Fruit fly (Drosophila melanogaster): Measurements from ENCODE around the gene CG7330.

Gene CG7330

DNA sequence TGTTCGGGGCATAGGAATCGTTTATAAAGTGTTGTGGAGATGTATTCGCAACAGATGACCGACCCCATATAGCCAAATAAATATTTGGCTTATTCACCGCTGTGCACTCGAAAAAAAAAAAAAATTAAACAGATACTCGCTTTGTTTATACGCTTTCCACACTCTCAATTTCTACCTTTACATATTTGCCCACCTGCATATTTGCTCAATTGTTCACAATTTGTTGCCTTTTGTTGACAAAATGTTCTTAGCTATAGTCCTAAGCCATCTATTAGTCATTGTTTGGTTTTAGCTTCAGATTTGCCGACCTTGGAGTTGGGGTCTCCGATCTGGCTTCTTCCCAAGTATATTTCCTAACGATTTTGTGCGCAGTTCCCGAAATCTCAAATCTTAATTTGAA lies 5.8 kb upstream of the CG7330 start:
- peak; percentile 26 for TF ChIP-seq noc (tag; optimal IDR thresholded peaks at IDR 0.05)

dm6 chr3L:18144620-18145019 lies 4.1 kb upstream of the CG7330 start:
- peak; percentile 1 for TF ChIP-seq noc (tag; optimal IDR thresholded peaks at IDR 0.05)

DNA sequence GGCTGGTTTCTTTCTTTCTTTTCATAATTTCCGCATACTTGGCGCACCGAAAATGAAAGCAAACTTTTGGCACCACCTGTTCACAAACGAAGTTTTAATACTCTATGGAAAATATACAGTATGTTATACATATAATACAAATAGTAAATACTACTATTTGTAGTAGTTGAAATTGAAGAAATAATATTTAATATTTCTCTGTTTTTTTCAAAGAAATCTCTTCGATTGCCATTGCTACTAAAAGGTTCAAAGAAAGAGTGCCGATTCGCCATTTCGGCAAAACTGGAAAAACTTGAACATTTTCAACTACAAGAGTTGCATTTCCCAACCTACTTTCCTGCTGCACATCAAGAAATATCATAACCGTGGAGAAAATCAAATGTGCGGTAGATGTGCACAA lies 1.9 kb upstream of the CG7330 start:
- TF ChIP-seq noc (tag; optimal IDR thresholded peaks at IDR 0.05): no peak

- TF ChIP-seq noc (tag; optimal IDR thresholded peaks at IDR 0.05): no peak
Observed at dm6 chr3L:18147596-18147995, 1.1 kb upstream of the CG7330 start.

DNA sequence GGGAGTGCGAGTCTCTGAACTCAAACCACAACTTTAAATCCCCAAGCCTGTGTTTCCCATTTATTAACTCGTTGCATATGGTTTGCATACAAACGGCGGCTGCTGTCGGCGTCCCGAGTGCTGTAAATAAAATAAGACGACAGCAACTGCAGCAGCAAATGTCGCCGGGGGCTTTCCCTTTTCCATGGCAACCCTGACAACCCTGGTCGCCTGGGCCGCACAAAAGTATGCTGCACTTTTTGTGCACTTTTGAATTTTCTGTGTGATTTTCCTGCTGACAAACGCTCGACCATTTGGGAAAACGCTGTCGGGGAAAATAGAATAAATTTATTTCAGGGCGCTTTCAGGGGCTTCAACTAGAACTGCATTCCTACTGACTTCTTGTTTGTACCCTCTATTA lies 5.4 kb downstream of the CG7330 start:
- TF ChIP-seq noc (tag; optimal IDR thresholded peaks at IDR 0.05): no peak

DNA sequence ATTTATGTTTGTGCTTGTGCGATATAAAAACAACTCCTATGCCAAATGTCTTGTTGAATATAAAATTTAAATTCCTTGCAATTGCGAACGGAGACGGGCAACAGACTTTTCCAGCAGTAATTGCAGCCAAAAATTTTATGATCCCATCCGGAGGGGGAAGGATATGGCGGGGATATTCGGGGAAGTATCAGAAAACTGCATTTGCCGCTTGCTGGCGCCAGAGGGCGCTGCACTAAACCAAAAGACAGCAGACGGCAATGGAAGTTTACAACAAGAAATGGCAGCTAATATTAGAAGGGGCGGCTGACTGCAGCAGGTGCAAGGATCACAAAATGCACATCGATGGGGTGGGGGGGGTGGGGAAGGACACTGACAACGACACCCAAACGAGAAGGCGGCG lies 12.5 kb downstream of the CG7330 start:
- TF ChIP-seq noc (tag; optimal IDR thresholded peaks at IDR 0.05): no peak

DNA sequence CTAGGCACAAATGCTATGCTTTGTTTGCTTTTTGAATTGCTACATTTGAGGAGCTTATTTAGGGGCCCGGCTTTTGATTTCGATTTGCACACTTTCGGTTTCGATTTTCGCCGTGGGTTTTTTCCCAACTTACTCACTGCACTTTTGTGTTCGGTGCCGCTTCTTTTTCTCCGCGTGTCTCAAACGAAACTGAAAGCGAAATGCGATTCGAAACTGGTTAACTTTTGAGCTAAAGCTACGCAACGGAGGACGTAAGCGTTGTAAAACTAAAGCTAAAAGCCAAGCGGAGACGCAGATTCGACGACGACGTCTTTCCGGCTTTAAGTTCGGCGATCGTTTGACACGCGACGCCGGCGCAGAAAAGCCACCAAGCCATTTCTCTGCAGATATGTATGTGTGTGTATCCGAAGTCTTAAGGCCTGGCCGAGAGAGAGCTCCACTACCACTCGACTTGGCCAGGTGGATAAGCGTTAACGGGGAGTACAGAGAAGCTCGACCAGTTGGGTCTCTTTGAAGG lies 13.5 kb downstream of the CG7330 start, which contains the start of gene CG13699:
Gene CG13699, minus strand, starts transcription at position 349 of the 517 bp plus-strand sequence.
- no peak for TF ChIP-seq noc (tag; optimal IDR thresholded peaks at IDR 0.05)

DNA sequence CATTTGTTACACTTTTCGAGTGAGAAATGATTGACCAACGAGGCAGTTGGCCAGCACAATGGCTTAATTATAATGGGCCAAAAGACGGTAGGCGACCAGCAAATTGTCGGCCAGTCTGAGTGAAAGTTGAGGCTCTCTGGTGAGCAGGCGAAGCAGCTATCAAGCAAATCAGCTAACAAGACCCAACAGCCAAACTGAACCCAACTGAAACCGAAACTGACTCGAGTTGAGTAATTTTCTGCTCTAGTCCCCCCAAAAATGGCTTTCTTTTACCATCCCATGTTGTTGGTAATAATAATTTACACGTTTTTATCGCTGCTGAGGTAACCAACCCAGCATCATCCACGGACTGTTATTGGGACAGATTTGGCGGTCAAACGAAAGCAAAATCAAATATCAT lies 14.4 kb downstream of the CG7330 start:
- no peak for TF ChIP-seq noc (tag; optimal IDR thresholded peaks at IDR 0.05)

DNA sequence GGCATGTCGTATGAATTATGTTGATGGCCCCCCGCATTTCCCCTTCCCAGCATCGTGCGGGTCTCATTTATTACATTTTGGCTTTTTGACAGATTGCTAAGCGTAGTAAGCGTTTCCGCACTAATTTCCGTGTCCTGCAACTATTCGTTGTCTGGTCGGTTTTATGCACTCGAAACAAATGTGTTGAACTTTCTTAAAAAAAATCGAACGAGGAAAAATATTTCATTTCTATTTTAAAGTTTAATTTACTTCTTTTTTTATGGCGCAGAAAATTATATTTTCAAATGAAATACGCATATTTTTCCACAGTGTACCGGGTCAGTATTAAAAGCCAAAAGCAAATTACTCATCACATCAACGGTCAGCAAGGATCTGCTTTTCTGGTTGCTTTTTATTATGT lies 16.1 kb downstream of the CG7330 start:
- no peak for TF ChIP-seq noc (tag; optimal IDR thresholded peaks at IDR 0.05)

DNA sequence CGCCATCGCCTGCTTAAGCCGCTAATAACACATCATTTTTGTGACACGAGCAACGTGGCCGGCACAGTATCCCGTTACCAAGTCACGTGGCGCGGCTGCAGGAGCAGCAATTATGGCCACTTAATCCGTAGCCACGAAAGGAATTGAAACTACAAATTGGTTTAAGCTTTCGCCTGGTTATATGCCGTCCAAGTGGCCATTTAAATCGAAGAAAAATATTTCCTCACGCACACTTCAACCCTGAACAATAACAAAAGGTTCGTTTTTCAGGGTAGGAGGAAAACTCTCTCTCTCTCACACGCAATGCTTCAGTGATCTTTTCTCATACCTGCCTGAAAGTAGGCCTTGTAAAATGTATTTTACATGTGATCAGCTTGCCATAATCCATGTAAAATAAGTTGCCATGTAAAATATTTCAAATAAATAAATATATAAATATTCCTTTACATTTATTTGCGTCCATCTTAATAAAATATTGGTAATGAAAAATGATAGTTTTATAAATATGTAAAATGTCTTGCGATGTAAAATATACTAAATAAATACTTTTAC lies 18.3 kb downstream of the CG7330 start:
- no peak for TF ChIP-seq noc (tag; optimal IDR thresholded peaks at IDR 0.05)

DNA sequence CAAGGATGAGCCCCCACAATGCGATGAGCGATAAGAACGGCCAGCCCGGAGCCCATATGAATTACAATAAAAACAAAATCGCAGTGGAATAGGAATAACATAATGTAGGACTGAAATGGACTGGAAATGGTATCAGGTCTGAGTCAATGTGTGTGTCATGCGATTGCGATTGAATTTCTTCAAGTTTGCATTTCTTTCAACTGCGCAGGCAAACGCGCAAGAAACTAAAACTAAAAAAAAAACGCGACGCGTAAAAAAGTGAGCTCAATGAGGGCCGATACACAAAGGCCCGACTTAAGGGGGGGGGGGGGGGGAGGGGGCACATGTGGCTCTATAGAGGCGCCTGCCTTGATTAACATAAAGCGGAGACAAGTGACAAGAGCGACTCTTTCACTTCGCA lies 22.4 kb downstream of the CG7330 start:
- TF ChIP-seq noc (tag; optimal IDR thresholded peaks at IDR 0.05): no peak

DNA sequence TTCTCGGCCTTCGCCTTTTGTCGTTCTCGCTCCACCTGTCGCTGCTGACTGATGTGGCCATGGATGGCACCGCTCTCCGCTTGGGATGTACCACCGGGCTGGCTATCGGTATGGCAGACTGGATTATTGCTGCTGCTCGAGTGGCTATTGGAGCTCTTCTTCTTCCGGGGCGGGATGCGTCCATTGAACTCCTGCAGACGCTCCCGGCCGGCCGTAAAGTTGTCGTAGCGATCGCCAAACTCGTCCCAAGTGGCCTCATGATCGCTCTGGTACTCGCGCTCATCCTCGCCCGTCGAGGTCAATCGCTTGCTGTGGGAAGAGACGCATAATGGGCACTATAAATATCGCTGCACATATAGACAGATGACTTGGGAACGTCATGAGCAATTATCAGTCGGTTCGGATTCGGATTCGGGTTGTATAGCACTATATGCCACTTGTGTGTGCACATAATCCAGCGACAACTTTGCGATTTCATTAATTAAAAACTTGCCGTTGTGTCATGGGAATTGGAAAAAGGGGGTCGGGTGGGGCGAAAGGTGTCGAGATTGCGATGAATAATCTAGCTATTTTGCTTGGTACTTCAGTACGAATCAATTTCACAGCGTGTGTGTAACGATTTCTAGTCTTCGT lies 23.5 kb downstream of the CG7330 start:
- TF ChIP-seq noc (tag; optimal IDR thresholded peaks at IDR 0.05): no peak

dm6 chr3L:18173668-18174067 lies 24.9 kb downstream of the CG7330 start:
- no peak for TF ChIP-seq noc (tag; optimal IDR thresholded peaks at IDR 0.05)

dm6 chr3L:18174833-18175232 lies 26.1 kb downstream of the CG7330 start:
- TF ChIP-seq noc (tag; optimal IDR thresholded peaks at IDR 0.05): no peak

DNA sequence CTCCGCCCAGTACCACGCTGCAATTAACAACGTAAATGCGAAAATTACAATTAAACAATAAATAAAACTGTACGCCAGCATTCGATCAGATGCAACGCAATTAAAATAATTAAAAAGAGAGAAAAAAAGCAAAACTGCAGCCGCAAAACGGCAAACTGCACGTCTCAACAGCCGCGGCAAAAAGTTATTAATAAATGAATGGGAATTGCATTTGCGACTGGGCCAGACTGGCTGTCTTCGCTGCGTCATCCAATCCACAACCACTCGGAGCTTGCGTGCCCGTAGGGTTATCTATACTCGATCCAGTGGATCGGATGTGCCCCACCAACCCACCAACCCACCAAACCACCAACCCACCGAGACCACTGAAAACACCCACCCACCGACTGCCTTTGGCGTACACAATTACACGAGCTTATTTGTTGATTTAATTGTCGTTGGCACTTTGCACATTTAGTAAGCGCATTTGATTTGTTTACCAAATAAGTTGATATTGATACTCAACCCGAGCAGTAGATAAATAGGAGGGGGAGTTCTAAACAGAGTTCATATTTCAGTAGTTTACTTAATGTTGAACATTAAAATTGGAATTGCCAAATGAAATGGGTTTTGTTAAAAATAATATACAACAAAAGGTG lies 31.0 kb downstream of the CG7330 start:
- TF ChIP-seq noc (tag; optimal IDR thresholded peaks at IDR 0.05): no peak

DNA sequence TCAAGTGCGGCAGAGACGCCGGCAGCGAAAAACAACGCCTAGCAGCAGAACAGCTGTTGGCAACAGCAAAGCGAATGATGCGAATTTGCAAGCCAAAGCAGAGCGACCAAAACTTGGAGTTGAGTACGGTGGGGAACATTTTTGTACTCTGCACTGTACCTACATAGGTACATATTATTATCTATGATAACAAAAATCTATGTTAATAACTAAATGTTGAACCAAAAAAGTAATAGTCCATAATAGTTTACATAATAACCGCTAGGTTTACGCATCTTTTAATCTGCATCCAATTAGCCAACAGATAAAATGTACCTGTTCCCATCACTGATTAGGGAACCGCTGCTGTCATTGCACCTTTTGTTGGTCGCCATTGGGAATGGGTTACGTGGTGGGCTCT lies 33.2 kb downstream of the CG7330 start:
- no peak for TF ChIP-seq noc (tag; optimal IDR thresholded peaks at IDR 0.05)

- TF ChIP-seq noc (tag; optimal IDR thresholded peaks at IDR 0.05): no peak
Observed at dm6 chr3L:18183928-18184327, 35.2 kb downstream of the CG7330 start.

All from whole organism, larva.